Worm (Caenorhabditis elegans): ENCODE data around the gene F10D7.4.

DNA sequence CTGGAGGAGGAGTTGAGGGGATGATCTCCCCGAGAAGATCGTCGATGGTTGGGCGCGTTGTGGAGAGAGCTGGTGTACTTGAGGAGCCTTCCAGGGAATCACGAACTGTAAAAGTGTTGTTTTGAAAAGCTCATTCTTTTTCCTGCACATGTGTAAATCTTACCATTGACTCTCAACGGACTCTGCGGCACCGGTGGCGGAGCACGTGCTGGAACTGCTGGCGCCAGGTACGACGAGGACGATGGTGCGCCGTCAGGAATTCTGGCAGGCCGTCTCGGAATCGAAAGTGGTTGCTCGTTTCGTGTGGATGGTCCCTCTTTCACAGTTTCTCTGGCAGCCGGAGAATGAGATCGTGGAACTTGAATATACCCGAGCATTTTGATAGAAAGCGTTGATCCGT is 2.5 kb upstream of the F10D7.4 start:
- TF ChIP-seq ces-1 (GFP tag; optimal IDR thresholded peaks at IDR 0.05) (no peak), drap-1 (GFP tag; optimal IDR thresholded peaks at IDR 0.05) (no peak)
